Worm (Caenorhabditis elegans): ENCODE results near the gene C05D11.8.

The C05D11.8 gene

DNA sequence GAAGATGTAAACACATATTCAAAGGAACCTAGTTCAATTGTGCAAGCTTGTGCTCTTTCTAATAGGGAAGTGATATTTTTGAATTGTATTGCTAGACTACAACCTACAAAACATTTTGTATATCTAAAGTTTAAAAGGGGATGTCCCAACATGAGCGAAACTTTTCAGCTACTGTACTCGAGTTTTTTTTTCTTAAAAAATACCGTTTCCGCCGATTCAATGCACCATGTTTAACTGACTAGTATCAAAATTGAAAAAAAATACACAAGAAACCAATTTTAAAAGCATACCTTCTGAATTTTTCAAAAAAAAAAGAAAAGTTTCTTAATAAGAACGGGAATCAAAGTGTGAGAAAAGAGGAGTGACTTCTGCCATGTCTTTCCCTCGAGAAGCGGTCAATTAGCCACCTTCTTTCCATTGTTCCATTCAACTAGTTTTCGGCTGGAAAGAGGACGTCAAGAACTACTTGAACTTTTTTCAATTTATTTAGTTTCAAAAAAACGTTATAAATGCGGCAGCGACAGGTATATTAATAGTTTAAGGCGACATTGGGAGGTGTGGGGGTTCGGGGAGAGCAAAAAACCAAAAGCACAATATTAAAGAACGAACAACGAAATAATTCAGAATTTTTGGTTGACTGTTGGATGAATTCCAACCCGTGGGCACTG, 11.7 kb downstream of the C05D11.8 start, which contains the start of gene nas-4 (continued):
- TF ChIP-seq pbrm-1 (GFP tag; IDR thresholded peaks at IDR 0.05) (0 out of 2 replicates have a peak, but pooled peaks have one; percentile 25), ztf-6 (GFP tag; IDR thresholded peaks at IDR 0.05) (no peak), nhr-90 (tag; optimal IDR thresholded peaks at IDR 0.05) (peak; percentile 35), efl-1 (GFP tag; optimal IDR thresholded peaks at IDR 0.05) (no peak), madf-3 (GFP tag; IDR thresholded peaks at IDR 0.05) (0 out of 2 replicates have a peak, but pooled peaks have one; percentile 70), nhr-179 (tag; optimal IDR thresholded peaks at IDR 0.05) (peak; percentile 14), B0035.1 (tag; optimal IDR thresholded peaks at IDR 0.05) (peak; percentile 75), ekl-4 (GFP tag; IDR thresholded peaks at IDR 0.05) (0 out of 2 replicates have a peak, but pooled peaks have one; percentile 12), ceh-27 (GFP tag; optimal IDR thresholded peaks at IDR 0.05) (peak; percentile 35), unc-62 (GFP tag; optimal IDR thresholded peaks at IDR 0.05) (no peak), Y56A3A.18 (GFP tag; IDR thresholded peaks at IDR 0.05) (peak; percentile 20; the same call in 1 of the 2 replicates), hrde-1 (tag; optimal IDR thresholded peaks at IDR 0.05; ENCODE audit: borderline replicate concordance) (no peak)

DNA sequence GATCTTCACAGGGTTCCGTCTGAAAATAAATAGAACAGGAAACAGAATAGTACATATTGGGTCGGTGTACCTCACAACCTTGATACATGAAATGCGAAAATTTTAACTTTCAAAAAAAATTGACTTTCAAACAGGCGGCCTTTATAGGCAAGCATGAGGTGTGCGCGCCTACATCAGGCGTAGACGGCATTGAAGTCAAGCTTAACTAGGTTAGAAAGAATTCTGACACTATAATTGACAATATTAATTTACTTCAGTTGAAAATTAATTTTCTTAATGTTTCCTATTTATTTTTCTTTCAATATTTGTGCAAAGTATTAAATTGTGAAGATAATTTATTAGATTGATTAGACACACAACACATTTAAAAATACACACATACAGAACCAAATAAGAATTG, 15.2 kb downstream of the C05D11.8 start, which contains the start of gene C05D11.5:
C05D11.5 (minus strand) TSS at position 101 of the 400 bp plus-strand sequence.
- TF ChIP-seq B0261.1 (tag; optimal IDR thresholded peaks at IDR 0.05) (no peak), madf-3 (GFP tag; IDR thresholded peaks at IDR 0.05) (no peak), B0035.1 (tag; optimal IDR thresholded peaks at IDR 0.05) (no peak), attf-5 (GFP tag; optimal IDR thresholded peaks at IDR 0.05) (no peak), F49E8.2 (tag; optimal IDR thresholded peaks at IDR 0.05; ENCODE audit: insufficient read depth) (no peak), lin-26 (GFP tag; IDR thresholded peaks at IDR 0.05) (no peak), Y53G8AR.9 (GFP tag; conservative IDR thresholded peaks at IDR 0.05) (no peak), akir-1 (GFP tag; optimal IDR thresholded peaks at IDR 0.05) (no peak), zim-3 (tag; optimal IDR thresholded peaks at IDR 0.05) (no peak), pbrm-1 (GFP tag; IDR thresholded peaks at IDR 0.05) (no peak), aptf-2 (GFP tag; conservative IDR thresholded peaks at IDR 0.05) (no peak), ZK185.1 (tag; optimal IDR thresholded peaks at IDR 0.05; ENCODE audit: poor library complexity, severe bottlenecking) (no peak)

DNA sequence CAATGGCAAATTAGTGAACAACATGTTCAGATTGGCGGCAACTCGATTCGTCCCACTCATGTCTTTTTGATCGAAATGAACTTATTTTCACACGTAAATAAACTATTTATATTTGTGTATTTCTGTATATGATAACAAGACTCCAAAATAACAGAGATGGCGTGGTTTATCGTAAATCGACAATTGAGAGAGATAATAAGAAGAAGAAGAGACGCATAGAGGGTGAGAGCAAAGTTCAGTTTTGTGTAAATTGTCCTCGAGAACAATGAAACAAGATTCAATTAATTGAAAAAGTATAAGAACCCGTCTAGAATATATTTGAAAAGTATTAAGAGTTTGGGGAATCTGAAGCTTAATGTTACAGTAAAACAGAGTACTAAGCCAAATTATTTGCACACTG, 15.7 kb downstream of the C05D11.8 start:
- no peak for TF ChIP-seq rcor-1 (GFP tag; IDR thresholded peaks at IDR 0.05)
- no peak for TF ChIP-seq Y56A3A.18 (GFP tag; IDR thresholded peaks at IDR 0.05)
- TF ChIP-seq nhr-80 (tag; optimal IDR thresholded peaks at IDR 0.05), result peak; percentile 3
- TF ChIP-seq madf-8 (GFP tag; conservative IDR thresholded peaks at IDR 0.05), result no peak
- TF ChIP-seq B0019.2 (GFP tag; conservative IDR thresholded peaks at IDR 0.05), result no peak
- TF ChIP-seq ceh-58 (GFP tag; IDR thresholded peaks at IDR 0.05), result no peak
- TF ChIP-seq mel-28 (tag; optimal IDR thresholded peaks at IDR 0.05; ENCODE audit: borderline replicate concordance), result no peak

DNA sequence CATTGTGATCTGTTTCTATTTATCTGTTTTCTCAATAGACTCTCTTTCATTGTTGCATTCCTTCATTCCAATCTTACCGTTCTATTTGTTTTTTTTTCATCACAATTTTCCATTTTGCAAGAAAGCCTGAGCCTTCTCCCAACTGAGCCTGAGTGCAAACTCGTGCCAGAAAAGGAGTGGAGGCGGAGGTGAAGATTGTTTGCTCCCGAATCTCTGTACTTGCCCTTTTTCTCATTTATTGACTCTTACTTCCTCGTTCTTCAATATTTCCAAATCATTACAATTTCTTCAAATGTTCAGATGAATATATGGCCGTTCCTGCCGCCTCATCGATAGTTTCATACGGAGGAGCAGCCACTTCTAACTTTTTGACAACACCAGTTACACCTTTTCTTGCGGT, 20.3 kb downstream of the C05D11.8 start, which contains the start of gene let-756:
let-756 (plus strand) TSS at position 301 of the 400 bp plus-strand sequence.
- TF ChIP-seq ccch-3 (GFP tag; optimal IDR thresholded peaks at IDR 0.05), result no peak
- TF ChIP-seq T26A5.8 (tag; optimal IDR thresholded peaks at IDR 0.05), result no peak
- no peak for TF ChIP-seq F57C9.4 (tag; optimal IDR thresholded peaks at IDR 0.05)
- TF ChIP-seq D2030.7 (GFP tag; IDR thresholded peaks at IDR 0.05), result no peak
- TF ChIP-seq aptf-2 (GFP tag; conservative IDR thresholded peaks at IDR 0.05), result no peak
- no peak for TF ChIP-seq ets-4 (GFP tag; optimal IDR thresholded peaks at IDR 0.05)
- no peak for TF ChIP-seq somi-1 (GFP tag; optimal IDR thresholded peaks at IDR 0.05)
- no peak for TF ChIP-seq hmg-20 (GFP tag; IDR thresholded peaks at IDR 0.05)
- no peak for TF ChIP-seq B0019.2 (GFP tag; conservative IDR thresholded peaks at IDR 0.05)
- TF ChIP-seq tbp1 (GFP tag; optimal IDR thresholded peaks at IDR 0.05), result no peak
- no peak for TF ChIP-seq aptf-3 (GFP tag; IDR thresholded peaks at IDR 0.05)
- no peak for TF ChIP-seq mes-4 (tag; optimal IDR thresholded peaks at IDR 0.05)
- no peak for TF ChIP-seq ztf-26 (tag; optimal IDR thresholded peaks at IDR 0.05)
- TF ChIP-seq ama-1 (optimal IDR thresholded peaks at IDR 0.05), result no peak
- no peak for TF ChIP-seq ama-1 (GFP tag; optimal IDR thresholded peaks at IDR 0.05)
- TF ChIP-seq akir-1 (GFP tag; optimal IDR thresholded peaks at IDR 0.05), result no peak
- no peak for TF ChIP-seq ceh-79 (tag; optimal IDR thresholded peaks at IDR 0.05)
- TF ChIP-seq F22D6.2 (tag; optimal IDR thresholded peaks at IDR 0.05), result no peak
- TF ChIP-seq xnd-1 (tag; optimal IDR thresholded peaks at IDR 0.05), result no peak
- TF ChIP-seq Y53G8AR.9 (GFP tag; conservative IDR thresholded peaks at IDR 0.05), result no peak
